Fruit fly (Drosophila melanogaster) whole organism, larva: ENCODE results near the gene COX5B.

Source experiments
- noc ChIP-seq: fragments of 200-800 bp; sonication (Bioruptor generic); optimal IDR thresholded peaks from 3 replicates; lab custom pipeline; 2019; ENCODE audit warnings: missing biosample characterization, mild to moderate bottlenecking, missing genetic modification characterization, moderate library complexity

Gene COX5B

DNA sequence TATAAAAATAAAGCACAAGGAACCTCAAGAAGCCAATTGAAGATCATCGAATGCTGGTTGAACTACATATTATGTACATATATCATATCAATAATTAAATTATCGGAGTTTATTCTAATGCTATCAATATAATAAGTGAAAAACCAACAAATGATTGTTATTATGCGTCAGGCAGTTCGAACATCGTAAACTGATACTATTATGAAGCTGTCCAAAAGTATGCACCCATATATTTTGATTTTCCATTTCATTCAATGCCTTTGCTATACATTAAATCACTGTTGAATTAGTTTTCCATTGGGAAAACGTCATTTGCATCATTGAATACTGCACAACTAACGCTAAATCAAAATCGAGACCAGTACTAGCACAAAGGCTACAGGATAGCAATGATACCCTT is 5.3 kb upstream of the COX5B start:
- no peak for TF ChIP-seq noc (tag; lab: Kevin White, UChicago)

DNA sequence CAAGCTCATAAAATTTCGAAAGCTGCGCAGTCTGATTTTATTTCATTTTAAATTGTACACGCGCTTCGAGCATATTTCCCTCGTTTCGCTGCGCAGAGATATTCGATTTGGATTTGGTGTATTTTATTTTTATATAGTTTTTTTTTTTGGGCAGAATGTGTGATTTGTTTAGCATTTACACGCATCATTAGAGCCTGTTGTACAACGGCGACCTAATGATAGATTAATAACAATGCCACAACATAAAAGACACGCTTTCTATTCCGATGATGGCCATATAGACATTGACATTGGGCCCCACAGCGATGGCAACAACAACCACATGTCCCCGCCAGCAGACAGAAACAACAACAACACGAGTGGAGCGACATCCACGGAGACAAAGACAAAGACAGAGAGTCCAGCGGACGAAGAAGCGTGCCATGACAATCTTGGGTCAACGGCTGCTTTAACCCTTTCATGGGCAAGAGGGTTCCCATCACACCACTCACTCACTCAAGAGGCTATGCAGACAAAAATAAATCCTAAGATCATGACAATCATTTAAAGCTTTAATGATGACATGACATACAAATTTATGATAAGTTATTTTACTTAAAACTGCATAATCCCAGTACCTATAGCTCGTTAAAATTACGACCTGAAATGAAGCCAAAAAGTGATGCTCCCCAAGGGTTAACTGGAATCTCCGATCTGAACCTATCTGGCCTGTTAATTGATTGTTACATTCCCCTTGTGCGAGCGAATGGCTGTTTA is 4.4 kb upstream of the COX5B start:
- TF ChIP-seq noc (tag; lab: Kevin White, UChicago): no peak

DNA sequence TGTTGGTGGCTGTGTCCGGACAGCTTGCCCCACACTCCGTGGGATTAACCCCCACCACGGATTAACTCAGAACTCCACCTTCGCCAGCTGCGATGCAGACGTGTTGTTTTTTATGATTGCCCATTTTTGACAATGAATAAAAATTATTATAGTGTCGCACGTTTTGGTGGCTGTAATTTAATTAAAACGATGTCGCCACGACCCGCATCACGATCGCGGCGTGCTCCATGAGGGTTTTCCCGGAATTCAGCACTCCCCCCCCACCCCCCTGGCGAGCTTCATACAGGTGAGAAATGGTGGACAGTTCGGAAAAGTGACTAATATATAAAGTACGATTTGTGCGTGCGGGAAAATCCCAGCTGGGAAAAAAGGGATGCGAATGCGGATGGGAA is 3.8 kb upstream of the COX5B start:
- TF ChIP-seq noc (tag; lab: Kevin White, UChicago): no peak

DNA sequence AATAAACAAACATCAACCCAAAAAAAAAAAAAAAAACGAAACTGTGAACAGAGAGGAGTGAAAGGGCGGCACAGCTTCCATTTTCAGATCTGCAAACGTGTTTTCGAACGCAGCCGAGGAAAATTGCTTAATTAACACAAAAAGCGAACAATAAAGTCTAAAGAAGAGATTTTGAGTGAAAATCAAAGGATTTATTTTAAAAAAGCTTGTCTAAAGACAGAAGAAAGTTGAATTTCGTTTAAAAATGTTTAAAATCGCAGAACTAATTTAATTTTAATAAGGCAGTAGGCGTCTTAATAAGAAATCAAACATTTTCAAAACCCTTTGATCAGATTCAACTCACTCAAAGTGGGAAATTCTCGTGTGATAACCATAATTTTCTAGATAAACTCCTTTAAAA is 1.5 kb downstream of the COX5B start, which contains the start of gene COX5BL:
TSS of gene COX5BL (plus strand) at position 301 of the 400 bp plus-strand sequence.
- TF ChIP-seq noc (tag; lab: Kevin White, UChicago): no peak

DNA sequence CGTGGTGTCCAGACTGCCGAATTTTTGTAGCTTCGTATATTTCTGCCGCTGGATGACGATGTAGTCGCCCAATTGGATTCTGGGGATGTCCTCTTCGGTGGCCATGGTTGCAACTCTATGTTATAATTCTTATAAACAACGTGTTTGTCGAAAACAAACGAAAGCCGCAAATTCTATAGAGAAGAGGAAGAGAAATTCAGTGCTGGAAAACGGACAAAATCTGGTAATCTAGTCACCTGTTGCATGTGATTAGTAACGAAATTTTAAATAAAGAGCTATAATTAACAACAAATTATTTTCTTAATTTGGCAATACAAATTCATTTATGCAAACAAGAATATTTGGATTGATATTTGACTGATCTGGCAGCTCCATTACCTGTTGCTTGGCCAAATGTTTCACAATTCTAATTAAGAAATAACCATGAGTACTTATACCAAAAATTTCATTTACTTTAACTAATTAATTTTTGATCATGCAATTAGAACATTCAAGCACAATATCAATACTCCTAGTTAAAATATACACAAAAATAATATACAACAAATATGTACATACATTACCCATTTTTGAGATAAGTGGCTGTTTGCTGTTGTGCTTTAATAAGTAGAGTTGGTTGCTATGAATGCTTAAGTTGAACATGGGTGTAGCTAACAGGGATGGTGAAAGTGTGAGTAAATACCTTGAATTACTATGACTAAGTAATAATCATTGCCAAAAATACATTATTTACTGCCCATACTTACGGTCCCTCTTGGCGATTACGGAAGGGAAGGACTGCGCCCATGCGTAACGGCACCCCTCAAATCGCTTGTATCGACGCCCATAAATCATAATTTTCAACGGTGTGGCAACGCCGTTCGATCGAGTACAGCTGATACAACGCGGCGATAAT is 4.1 kb downstream of the COX5B start, which contains the start of the genes Trmt6 and Ent2:
TSS of gene Trmt6 (minus strand) at position 827 of the 895 bp plus-strand sequence.
TSS of gene Ent2 (plus strand) at position 863 of the 895 bp plus-strand sequence.
- TF ChIP-seq noc (tag; lab: Kevin White, UChicago): peak; percentile 95

DNA sequence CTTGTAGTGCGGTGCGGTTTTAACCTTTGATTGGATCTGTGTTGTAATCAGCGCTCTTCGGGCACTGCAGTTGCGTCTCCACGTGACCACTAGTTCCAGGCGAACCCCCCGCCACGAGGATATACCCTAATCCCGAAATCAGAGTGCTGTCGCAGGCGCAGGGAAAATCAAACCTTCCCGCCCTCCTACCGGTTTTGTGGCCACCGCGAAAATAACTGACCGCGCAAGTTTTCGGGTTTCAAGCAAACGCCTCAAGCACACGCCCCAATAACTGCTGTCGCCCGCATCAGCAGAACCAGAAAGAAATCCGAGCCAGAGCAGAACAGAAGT is 4.7 kb downstream of the COX5B start:
- TF ChIP-seq noc (tag; lab: Kevin White, UChicago): no peak

DNA sequence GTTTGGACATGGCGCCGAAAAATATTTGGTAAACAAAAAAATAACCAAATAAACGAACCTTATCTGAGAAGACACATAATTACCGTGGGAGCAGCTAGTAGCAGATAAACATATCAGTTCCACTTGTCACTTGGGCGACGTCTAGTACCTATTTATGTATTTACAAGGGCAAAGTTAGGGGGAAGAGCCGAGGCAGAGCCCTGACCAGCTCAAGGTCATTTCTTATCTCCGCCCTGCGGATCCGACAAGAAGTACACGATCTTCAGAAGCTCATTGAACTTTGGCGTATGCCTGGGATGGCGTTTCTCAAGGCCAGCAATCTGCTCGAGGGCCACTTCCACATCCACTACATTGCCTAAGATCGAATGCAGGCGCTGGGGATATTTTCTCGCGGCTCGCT is 7.4 kb downstream of the COX5B start:
- TF ChIP-seq noc (tag; lab: Kevin White, UChicago): peak; percentile 32

DNA sequence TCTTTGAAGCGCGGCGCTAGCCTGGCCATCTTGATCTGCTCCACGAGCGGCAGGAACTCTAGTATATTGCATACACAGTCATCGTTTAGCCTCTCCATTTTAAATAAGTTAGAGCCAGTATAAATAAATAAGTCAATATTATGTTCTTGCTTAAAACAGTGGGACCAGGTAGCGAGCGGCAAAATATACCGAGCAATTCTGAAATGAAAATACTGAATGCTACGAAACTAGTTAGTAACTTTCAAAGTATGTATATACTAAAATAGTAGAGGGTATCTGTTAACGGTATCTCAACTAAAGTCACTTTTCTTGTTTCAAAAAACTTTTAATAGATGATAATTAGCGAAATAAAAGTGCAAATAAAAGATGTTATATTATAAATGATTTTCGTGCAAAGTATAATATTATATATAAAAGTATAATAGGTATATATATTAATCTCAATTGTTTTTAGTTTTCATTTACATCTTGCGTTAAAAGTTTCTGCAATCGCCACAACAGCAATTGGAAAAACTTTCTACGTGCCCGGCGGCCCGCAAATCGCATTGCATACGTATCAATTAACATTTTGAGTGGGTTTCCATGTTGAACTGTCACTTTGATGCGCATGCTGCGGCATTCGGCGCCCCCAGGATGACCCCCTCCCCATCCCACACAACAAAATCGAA is 8.6 kb downstream of the COX5B start, which contains the start of gene CG13766:
TSS of gene CG13766 (minus strand) at position 162 of the 668 bp plus-strand sequence.
- no peak for TF ChIP-seq noc (tag; lab: Kevin White, UChicago)

DNA sequence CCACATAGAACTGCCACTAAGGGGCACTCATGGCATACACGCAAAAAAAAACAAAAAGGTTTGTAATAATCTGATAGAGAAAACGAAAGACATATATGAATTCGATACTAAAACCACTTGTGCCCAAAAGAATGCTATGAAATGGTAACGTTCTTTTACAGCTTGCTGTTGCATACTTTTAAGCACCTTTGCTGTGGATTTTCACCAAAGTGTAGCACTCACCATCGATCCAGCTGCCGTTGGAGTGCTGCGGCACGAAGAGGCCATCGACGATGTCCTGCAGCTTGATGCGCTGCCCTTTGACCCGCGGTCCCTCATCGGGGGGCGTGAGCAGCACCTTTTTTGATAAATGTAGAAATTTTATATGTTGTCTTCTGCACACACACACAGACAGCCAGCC is 21.4 kb downstream of the COX5B start:
- TF ChIP-seq noc (tag; lab: Kevin White, UChicago): no peak

DNA sequence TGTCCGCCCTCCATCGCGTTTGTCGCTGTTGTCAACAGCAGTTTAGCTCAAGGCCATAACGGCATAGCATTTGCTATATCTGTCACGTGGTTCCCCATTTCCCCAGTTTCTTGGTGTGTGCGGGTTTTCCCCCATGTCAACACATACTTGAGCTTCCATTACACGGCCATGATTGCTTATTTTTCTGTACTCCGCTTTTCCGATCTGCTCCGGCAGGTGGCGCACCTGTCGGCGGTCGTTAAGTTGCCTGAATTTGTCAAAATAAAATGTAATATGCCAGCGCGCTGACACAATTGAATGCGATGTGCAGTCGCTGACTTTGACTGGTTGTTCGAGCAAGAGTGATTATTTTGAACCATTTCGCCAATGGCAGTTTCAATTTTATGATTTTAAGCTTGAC is 26.7 kb downstream of the COX5B start:
- no peak for TF ChIP-seq noc (tag; lab: Kevin White, UChicago)

DNA sequence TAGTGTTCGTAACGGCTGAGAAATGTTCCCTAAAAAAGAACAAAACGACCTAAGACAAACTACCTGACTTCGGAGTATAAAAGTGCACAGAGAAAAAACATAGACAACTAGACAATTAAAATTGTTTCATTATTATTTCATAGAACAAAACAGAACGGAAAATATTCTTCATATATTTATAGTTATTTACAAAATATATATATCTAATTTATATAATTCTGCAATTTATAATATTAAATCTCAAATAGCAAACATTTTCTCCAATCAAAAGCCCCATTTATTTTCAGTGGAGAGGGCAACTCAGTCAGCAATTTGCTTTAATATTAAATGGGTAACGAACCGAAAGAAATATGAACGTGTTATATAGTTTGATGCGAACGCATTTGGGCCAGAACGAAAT is 37.4 kb downstream of the COX5B start:
- TF ChIP-seq noc (tag; lab: Kevin White, UChicago): no peak

DNA sequence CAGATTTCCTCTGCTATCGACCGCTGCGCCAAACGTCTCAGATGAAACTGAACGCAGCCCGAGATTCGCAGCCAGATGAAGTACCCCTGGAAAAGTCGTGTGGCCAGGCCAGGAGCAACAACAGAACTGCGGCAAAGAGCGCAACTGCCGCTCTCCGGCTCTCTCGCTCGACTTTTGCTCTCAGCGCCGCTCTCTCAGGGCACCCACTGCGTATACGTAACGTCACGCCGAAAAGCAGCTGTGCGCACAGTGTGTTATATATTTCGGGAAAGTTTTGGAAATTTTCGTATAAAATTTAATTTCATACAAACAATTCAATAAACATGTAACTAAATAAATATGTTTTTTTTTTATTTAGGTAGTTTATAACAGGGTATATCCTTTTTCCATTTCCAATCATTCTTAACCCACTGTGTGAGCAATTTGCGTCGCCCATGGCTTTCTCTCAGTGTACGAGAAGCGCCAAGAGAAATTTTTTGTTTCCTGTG is 43.5 kb downstream of the COX5B start, which contains the start of gene Dpp10:
TSS of gene Dpp10 (minus strand) at position 51 of the 488 bp plus-strand sequence.
- peak; percentile 70 for TF ChIP-seq noc (tag; lab: Kevin White, UChicago)
